Worm (Caenorhabditis elegans) whole organism, L3 larva: ENCODE results near the gene Y9C9A.8.

Experiments used
- aly-2 ChIP-seq: fragments of 150-350 bp; optimal IDR thresholded peaks from 2 replicates; lab custom pipeline; 2014; ENCODE audit warnings: missing biosample characterization, missing genetic modification characterization
- nhr-25 ChIP-seq: sonication (generic microtip); optimal IDR thresholded peaks from 2 replicates; lab custom pipeline; 2017; ENCODE audit warnings: missing biosample characterization, missing genetic modification characterization
- nhr-43 ChIP-seq: sonication (generic microtip); optimal IDR thresholded peaks from 2 replicates; lab custom pipeline; 2016; ENCODE audit warnings: mild to moderate bottlenecking, missing genetic modification characterization, missing compliant biosample characterization; ENCODE audit not compliant: poor library complexity, severe bottlenecking
- pqm-1 ChIP-seq: fragments of 150-350 bp; optimal IDR thresholded peaks from 2 replicates; lab custom pipeline; 2017; ENCODE audit warnings: missing biosample characterization, missing genetic modification characterization, inconsistent platforms
- ztf-11 ChIP-seq: fragments of 150-350 bp; optimal IDR thresholded peaks from 2 replicates; lab custom pipeline; 2014; ENCODE audit warnings: missing biosample characterization, missing genetic modification characterization

DNA sequence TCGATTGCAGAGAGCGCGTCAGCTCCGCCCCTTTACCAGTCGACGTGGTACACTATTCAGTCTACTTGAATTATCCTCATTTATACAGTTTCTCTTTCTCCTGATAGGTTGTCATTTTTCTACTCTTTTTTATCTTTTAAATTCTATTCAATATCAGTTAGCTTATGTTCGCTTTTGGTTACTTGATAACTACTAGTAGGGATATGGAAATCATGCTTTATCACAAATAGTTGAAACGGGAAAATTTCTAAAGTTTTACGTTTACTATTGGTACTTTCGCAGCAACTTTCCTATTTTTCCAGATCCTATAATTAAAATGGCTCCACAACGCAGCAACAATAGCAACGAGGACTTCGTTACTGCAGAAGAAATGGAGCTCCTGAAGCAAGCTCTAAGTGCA, 40.5 kb upstream of the Y9C9A.8 start, which contains the start of gene sgnh-1:
- no peak for TF ChIP-seq nhr-43
- no peak for TF ChIP-seq nhr-25 (tag; lab: Kevin White, UChicago)
- no peak for TF ChIP-seq aly-2 (tag; lab: Kevin White, UChicago)
- no peak for TF ChIP-seq ztf-11 (tag; lab: Kevin White, UChicago)
- no peak for TF ChIP-seq pqm-1 (tag; lab: Kevin White, UChicago)
